Fruit fly (Drosophila melanogaster) whole organism, wandering third instar larva: ENCODE measurements around the gene Sbat.

Source experiments
- Abd-B ChIP-seq: fragments of >200 bp; optimal IDR thresholded peaks from 2 replicates; lab custom pipeline; 2017; ENCODE audit warnings: missing biosample characterization, missing genetic modification characterization
- CG32264 ChIP-seq: fragments of 200-800 bp; sonication (Bioruptor generic); optimal IDR thresholded peaks from 2 replicates; lab custom pipeline; 2016; ENCODE audit warnings: missing biosample characterization, missing genetic modification characterization
- CG9705 ChIP-seq: fragments of 200-800 bp; sonication (Bioruptor generic); optimal IDR thresholded peaks from 2 replicates; lab custom pipeline; 2018; ENCODE audit warnings: missing biosample characterization, mild to moderate bottlenecking, missing genetic modification characterization
- CrebA ChIP-seq: fragments of 200-800 bp; sonication (Bioruptor generic); optimal IDR thresholded peaks from 2 replicates; lab custom pipeline; 2016; ENCODE audit warnings: missing biosample characterization, mild to moderate bottlenecking, missing genetic modification characterization, borderline replicate concordance
- Dfd ChIP-seq: fragments of >200 bp; optimal IDR thresholded peaks from 2 replicates; lab custom pipeline; 2017; ENCODE audit warnings: missing biosample characterization, missing genetic modification characterization
- Dif ChIP-seq: fragments of 200-275, 200-300 bp; sonication (Bioruptor generic); optimal IDR thresholded peaks from 2 replicates; lab custom pipeline; 2018; ENCODE audit warnings: missing biosample characterization, missing genetic modification characterization; ENCODE audit not compliant: partially characterized antibody
- GATAd ChIP-seq: sonication (Bioruptor generic); optimal IDR thresholded peaks from 2 replicates; lab custom pipeline; 2016; ENCODE audit warnings: missing biosample characterization, missing genetic modification characterization
- HLH106 ChIP-seq: fragments of 200-800 bp; optimal IDR thresholded peaks from 3 replicates; lab custom pipeline; 2019; ENCODE audit warnings: missing biosample characterization, mild to moderate bottlenecking, missing genetic modification characterization, moderate library complexity
- Hnf4 ChIP-seq: fragments of 200-800 bp; sonication (Bioruptor generic); optimal IDR thresholded peaks from 2 replicates; lab custom pipeline; 2016; ENCODE audit warnings: missing biosample characterization, mild to moderate bottlenecking, missing genetic modification characterization
- Hr78 ChIP-seq: fragments of >200 bp; optimal IDR thresholded peaks from 2 replicates; lab custom pipeline; 2017; ENCODE audit warnings: missing biosample characterization, missing genetic modification characterization
- Hr83 ChIP-seq: fragments of 200-300 bp; sonication (Bioruptor generic); optimal IDR thresholded peaks from 2 replicates; lab custom pipeline; 2016; ENCODE audit warnings: missing biosample characterization, mild to moderate bottlenecking, missing genetic modification characterization, moderate library complexity; ENCODE audit not compliant: poor library complexity, severe bottlenecking
- Jra ChIP-seq: sonication (Bioruptor generic); optimal IDR thresholded peaks from 2 replicates; lab custom pipeline; 2016; ENCODE audit warnings: missing biosample characterization, missing genetic modification characterization
- Mio ChIP-seq: sonication (Bioruptor generic); optimal IDR thresholded peaks from 2 replicates; lab custom pipeline; 2016; ENCODE audit warnings: missing biosample characterization, missing genetic modification characterization
- Myc ChIP-seq: fragments of >200 bp; optimal IDR thresholded peaks from 2 replicates; lab custom pipeline; 2017
- OdsH ChIP-seq: fragments of 200-800 bp; sonication (Bioruptor generic); optimal IDR thresholded peaks from 2 replicates; lab custom pipeline; 2016; ENCODE audit warnings: missing biosample characterization, mild to moderate bottlenecking, missing genetic modification characterization
- Rel ChIP-seq, 2 experiments: fragments of 200-800 bp; sonication (Bioruptor generic) in 1 of 2; optimal IDR thresholded peaks; 2 replicates in 1 of 2; 3 replicates in 1 of 2; lab custom pipeline; 2016 to 2019; ENCODE audit warnings: mild to moderate bottlenecking in 2 of 2, missing biosample characterization in 2 of 2, missing genetic modification characterization in 2 of 2, moderate library complexity in 1 of 2
- Sp1 ChIP-seq: fragments of 200-800 bp; sonication (Bioruptor generic); optimal IDR thresholded peaks from 3 replicates; lab custom pipeline; 2019; ENCODE audit warnings: missing biosample characterization, mild to moderate bottlenecking, missing genetic modification characterization, moderate library complexity
- Vsx2 ChIP-seq: fragments of 200-300, 225-300 bp; sonication (Bioruptor generic); optimal IDR thresholded peaks from 2 replicates; lab custom pipeline; 2018; ENCODE audit warnings: missing biosample characterization, missing genetic modification characterization; ENCODE audit not compliant: partially characterized antibody
- br ChIP-seq: fragments of 200-800 bp; sonication (Bioruptor generic); optimal IDR thresholded peaks from 2 replicates; lab custom pipeline; 2016; ENCODE audit warnings: missing biosample characterization, missing genetic modification characterization
- brk ChIP-seq: fragments of 200-800 bp; sonication (Bioruptor generic); optimal IDR thresholded peaks from 2 replicates; lab custom pipeline; 2016; ENCODE audit warnings: missing biosample characterization, mild to moderate bottlenecking, missing genetic modification characterization
- dl ChIP-seq, 2 experiments: fragments of 175-275, 200-275 bp in 1 of 2; fragments of 200-275 bp in 1 of 2; sonication (Bioruptor generic); optimal IDR thresholded peaks; lab custom pipeline; 2018; ENCODE audit warnings: mild to moderate bottlenecking in 2 of 2, missing biosample characterization in 2 of 2, missing genetic modification characterization in 2 of 2, moderate library complexity in 2 of 2; ENCODE audit not compliant: partially characterized antibody in 2 of 2, insufficient read depth in 1 of 2
- dmrt93B ChIP-seq: fragments of 200-800 bp; sonication (Bioruptor generic); optimal IDR thresholded peaks from 2 replicates; lab custom pipeline; 2018; ENCODE audit warnings: missing biosample characterization, mild to moderate bottlenecking, missing genetic modification characterization
- dsf ChIP-seq: sonication (Bioruptor generic); optimal IDR thresholded peaks from 2 replicates; lab custom pipeline; 2016; ENCODE audit warnings: missing biosample characterization, missing genetic modification characterization, borderline replicate concordance
- ey ChIP-seq: fragments of 200-800 bp; sonication (Bioruptor generic); optimal IDR thresholded peaks from 2 replicates; lab custom pipeline; 2016; ENCODE audit warnings: missing biosample characterization, missing genetic modification characterization
- foxo ChIP-seq, 2 experiments: fragments of 200-800 bp; sonication (Bioruptor generic); optimal IDR thresholded peaks; 2 replicates in 1 of 2; 3 replicates in 1 of 2; lab custom pipeline; 2016 to 2017; ENCODE audit warnings: missing biosample characterization in 2 of 2, missing genetic modification characterization in 2 of 2
- fru ChIP-seq: fragments of 200-800 bp; sonication (Bioruptor generic); optimal IDR thresholded peaks from 3 replicates; lab custom pipeline; 2016; ENCODE audit warnings: missing biosample characterization, mild to moderate bottlenecking, missing genetic modification characterization
- h ChIP-seq: fragments of 200-800 bp; sonication (Bioruptor generic); optimal IDR thresholded peaks from 3 replicates; lab custom pipeline; 2016; ENCODE audit warnings: missing biosample characterization, mild to moderate bottlenecking, missing genetic modification characterization
- jim ChIP-seq: fragments of 175-275, 200-325 bp; sonication (Bioruptor generic); optimal IDR thresholded peaks from 2 replicates; lab custom pipeline; 2016; ENCODE audit warnings: missing biosample characterization, mild to moderate bottlenecking, missing genetic modification characterization
- lola ChIP-seq: fragments of >200 bp; optimal IDR thresholded peaks from 2 replicates; lab custom pipeline; 2017; ENCODE audit warnings: missing biosample characterization, missing genetic modification characterization
- pan ChIP-seq: fragments of >200 bp; optimal IDR thresholded peaks from 2 replicates; lab custom pipeline; 2017
- psq ChIP-seq: fragments of 200-800 bp; sonication (Bioruptor generic); optimal IDR thresholded peaks from 3 replicates; lab custom pipeline; 2017; ENCODE audit warnings: missing biosample characterization, mild to moderate bottlenecking, missing genetic modification characterization, moderate library complexity
- rgr ChIP-seq: fragments of 200-800 bp; sonication (Bioruptor generic); optimal IDR thresholded peaks from 3 replicates; lab custom pipeline; 2016; ENCODE audit warnings: missing biosample characterization, mild to moderate bottlenecking, missing genetic modification characterization
- sage ChIP-seq: fragments of 200-800 bp; sonication (Bioruptor generic); optimal IDR thresholded peaks from 2 replicates; lab custom pipeline; 2016; ENCODE audit warnings: missing biosample characterization, mild to moderate bottlenecking, missing genetic modification characterization
- tai ChIP-seq: sonication (Bioruptor generic); optimal IDR thresholded peaks from 2 replicates; lab custom pipeline; 2016; ENCODE audit warnings: missing biosample characterization, missing genetic modification characterization
- usp ChIP-seq: fragments of >200 bp; optimal IDR thresholded peaks from 2 replicates; lab custom pipeline; 2017; ENCODE audit warnings: missing biosample characterization, missing genetic modification characterization
- woc ChIP-seq: sonication (Bioruptor generic); optimal IDR thresholded peaks from 2 replicates; lab custom pipeline; 2016; ENCODE audit warnings: missing biosample characterization, mild to moderate bottlenecking, missing genetic modification characterization

The Sbat gene

DNA sequence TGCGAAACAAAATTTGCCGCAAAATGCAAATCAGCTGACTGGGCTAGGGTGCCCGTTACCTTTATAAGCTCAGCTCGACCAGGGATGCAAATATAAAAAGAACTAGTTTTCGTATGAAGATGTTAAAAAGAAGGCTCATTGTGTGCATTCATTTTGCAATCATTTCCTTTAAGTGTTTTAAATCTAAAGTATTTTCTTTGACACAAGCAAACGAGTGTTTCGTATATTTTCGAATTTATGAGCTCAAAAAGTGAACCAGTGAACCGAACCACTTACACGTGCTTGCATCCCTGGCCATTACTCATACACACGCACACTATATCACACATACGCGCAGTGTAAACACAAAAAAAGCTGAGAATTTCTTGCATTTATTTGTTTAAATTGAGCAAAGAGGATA, at the start of gene Sbat, which contains the start of gene Prx6a:
Sbat (plus strand) TSS at position 157 of the 400 bp plus-strand sequence.
Prx6a (minus strand) TSS at position 45 of the 400 bp plus-strand sequence.
- no peak for TF ChIP-seq GATAd (GFP tag; lab: Kevin White, UChicago)
- TF ChIP-seq Myc (lab: Kevin White, UChicago): peak; percentile 4
- no peak for TF ChIP-seq Hr78
- peak; percentile 26 for TF ChIP-seq psq (GFP tag; lab: Kevin White, UChicago)
- TF ChIP-seq CG9705 (GFP tag; lab: Kevin White, UChicago): peak; percentile 83
- TF ChIP-seq Hnf4 (GFP tag; lab: Kevin White, UChicago): peak; percentile 70
- no peak for TF ChIP-seq brk
- TF ChIP-seq rgr (GFP tag; lab: Kevin White, UChicago): peak; percentile 79
- peak; percentile 49 for TF ChIP-seq Jra (GFP tag; lab: Kevin White, UChicago)
- no peak for TF ChIP-seq Rel (GFP tag; optimal IDR thresholded peaks at IDR 0.05; lab: Kevin White, UChicago)
- TF ChIP-seq Rel (tag; optimal IDR thresholded peaks at IDR 0.05; lab: Kevin White, UChicago): peak; percentile 63
- TF ChIP-seq dmrt93B (GFP tag; lab: Kevin White, UChicago): peak; percentile 59
- TF ChIP-seq Sp1 (GFP tag; lab: Kevin White, UChicago): peak; percentile 76
- peak; percentile 50 for TF ChIP-seq OdsH (GFP tag; lab: Kevin White, UChicago)
- peak; percentile 77 for TF ChIP-seq fru (GFP tag; lab: Kevin White, UChicago)
- TF ChIP-seq ey: peak; percentile 74
- TF ChIP-seq HLH106 (tag; lab: Kevin White, UChicago): peak; percentile 90
- peak; percentile 70 for TF ChIP-seq br (GFP tag; lab: Kevin White, UChicago)
- TF ChIP-seq h (GFP tag; lab: Kevin White, UChicago): peak; percentile 81
- peak; percentile 86 for TF ChIP-seq woc (GFP tag; lab: Kevin White, UChicago)
- TF ChIP-seq foxo (GFP tag; optimal IDR thresholded peaks at IDR 0.05; lab: Kevin White, UChicago): peak in 1 of 2 experiments; percentile 73
- TF ChIP-seq Hr83 (GFP tag; lab: Kevin White, UChicago): no peak

DNA sequence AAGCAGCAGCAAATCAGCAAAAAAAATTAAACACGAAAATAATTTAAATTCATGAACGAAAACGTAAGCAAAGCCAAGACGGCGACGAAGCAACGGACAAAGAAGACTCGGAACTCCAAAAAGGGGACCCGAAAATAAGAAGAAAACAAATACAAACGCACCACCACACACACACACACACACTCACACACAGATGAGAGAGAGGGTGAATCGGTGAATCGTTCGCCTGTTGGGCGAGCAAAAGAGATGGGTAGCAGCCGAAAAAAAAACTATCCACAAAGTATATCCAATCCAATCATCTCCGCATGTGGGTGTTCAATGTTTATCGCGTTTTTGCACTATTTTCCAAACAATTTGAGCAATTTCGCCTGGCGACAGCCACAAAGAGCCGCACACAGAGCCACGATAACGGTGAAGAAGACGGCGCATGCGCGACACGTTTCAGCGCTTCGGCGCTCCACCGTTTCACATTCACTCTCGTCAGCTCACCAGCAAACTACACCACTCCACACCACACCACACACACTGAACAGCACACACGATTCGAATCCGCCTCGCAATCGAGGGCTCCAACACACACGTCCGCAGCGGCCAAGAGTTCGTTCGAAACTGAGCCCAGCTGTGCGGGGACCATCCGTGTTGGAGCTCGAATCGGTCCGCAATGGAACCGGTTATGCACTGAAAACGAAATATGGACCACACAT, 48.4 kb upstream of the Sbat start, which contains the start of gene Duox:
Duox (minus strand) TSS at position 612 of the 704 bp plus-strand sequence.
- TF ChIP-seq fru (GFP tag; lab: Kevin White, UChicago): no peak
- TF ChIP-seq Abd-B (GFP tag; lab: Kevin White, UChicago): no peak
- TF ChIP-seq dl (GFP tag; optimal IDR thresholded peaks at IDR 0.05; lab: Kevin White, UChicago; ENCODE audit: insufficient read depth in 1 of 2, partially characterized antibody in 2 of 2): peak; percentile 12 to 32
- TF ChIP-seq Sp1 (GFP tag; lab: Kevin White, UChicago): no peak
- no peak for TF ChIP-seq dsf (GFP tag; lab: Kevin White, UChicago)
- TF ChIP-seq jim (GFP tag; lab: Kevin White, UChicago): peak; percentile 45
- peak; percentile 89 for TF ChIP-seq psq (GFP tag; lab: Kevin White, UChicago)
- peak; percentile 74 for TF ChIP-seq Hr83 (GFP tag; lab: Kevin White, UChicago)
- peak; percentile 78 for TF ChIP-seq Dif (GFP tag; lab: Kevin White, UChicago)
- TF ChIP-seq foxo (GFP tag; optimal IDR thresholded peaks at IDR 0.05; lab: Kevin White, UChicago): no peak
- peak; percentile 7 for TF ChIP-seq Vsx2 (GFP tag; lab: Kevin White, UChicago)
- no peak for TF ChIP-seq brk
- no peak for TF ChIP-seq tai (GFP tag; lab: Kevin White, UChicago)
- no peak for TF ChIP-seq sage (GFP tag; lab: Kevin White, UChicago)
- TF ChIP-seq, all 38 proteins: peak for 6

- peak; percentile 17 for TF ChIP-seq dsf (GFP tag; lab: Kevin White, UChicago)
- peak; percentile 88 for TF ChIP-seq fru (GFP tag; lab: Kevin White, UChicago)
- TF ChIP-seq Mio (GFP tag; lab: Kevin White, UChicago): no peak
- no peak for TF ChIP-seq pan (lab: Kevin White, UChicago)
- no peak for TF ChIP-seq Hr78
- TF ChIP-seq Sp1 (GFP tag; lab: Kevin White, UChicago): peak; percentile 95
- peak; percentile 69 for TF ChIP-seq sage (GFP tag; lab: Kevin White, UChicago)
- TF ChIP-seq Vsx2 (GFP tag; lab: Kevin White, UChicago): no peak
- no peak for TF ChIP-seq Myc (lab: Kevin White, UChicago)
- TF ChIP-seq GATAd (GFP tag; lab: Kevin White, UChicago): peak; percentile 3
- peak; percentile 81 for TF ChIP-seq rgr (GFP tag; lab: Kevin White, UChicago)
- TF ChIP-seq Dif (GFP tag; lab: Kevin White, UChicago): no peak
- peak; percentile 77 for TF ChIP-seq CG9705 (GFP tag; lab: Kevin White, UChicago)
- no peak for TF ChIP-seq lola (GFP tag; lab: Kevin White, UChicago)
- no peak for TF ChIP-seq Hr83 (GFP tag; lab: Kevin White, UChicago)
- TF ChIP-seq Dfd (GFP tag; lab: Kevin White, UChicago): no peak
- no peak for TF ChIP-seq Abd-B (GFP tag; lab: Kevin White, UChicago)
- peak; percentile 4 for TF ChIP-seq CrebA (GFP tag; lab: Kevin White, UChicago)
- no peak for TF ChIP-seq CG32264
- TF ChIP-seq foxo (GFP tag; optimal IDR thresholded peaks at IDR 0.05; lab: Kevin White, UChicago): peak in 1 of 2 experiments; percentile 93
- TF ChIP-seq woc (GFP tag; lab: Kevin White, UChicago): peak; percentile 76
- peak; percentile 83 for TF ChIP-seq h (GFP tag; lab: Kevin White, UChicago)
- TF ChIP-seq usp (GFP tag; lab: Kevin White, UChicago): no peak
- TF ChIP-seq br (GFP tag; lab: Kevin White, UChicago): peak; percentile 83
- peak; percentile 91 for TF ChIP-seq HLH106 (tag; lab: Kevin White, UChicago)
- TF ChIP-seq ey: peak; percentile 72
- peak; percentile 72 for TF ChIP-seq brk
- no peak for TF ChIP-seq dl (GFP tag; optimal IDR thresholded peaks at IDR 0.05; lab: Kevin White, UChicago; ENCODE audit: insufficient read depth in 1 of 2, partially characterized antibody in 2 of 2)
- TF ChIP-seq tai (GFP tag; lab: Kevin White, UChicago): peak; percentile 70
- peak; percentile 89 for TF ChIP-seq dmrt93B (GFP tag; lab: Kevin White, UChicago)
- peak; percentile 70 for TF ChIP-seq Hnf4 (GFP tag; lab: Kevin White, UChicago)
- peak; percentile 7 for TF ChIP-seq Rel (GFP tag; optimal IDR thresholded peaks at IDR 0.05; lab: Kevin White, UChicago)
- peak; percentile 37 for TF ChIP-seq Rel (tag; optimal IDR thresholded peaks at IDR 0.05; lab: Kevin White, UChicago)
- peak; percentile 56 for TF ChIP-seq psq (GFP tag; lab: Kevin White, UChicago)
- TF ChIP-seq jim (GFP tag; lab: Kevin White, UChicago): no peak
Observed at dm6 chr2L:2830341-2830800, 47.8 kb upstream of the Sbat start.
